Worm (Caenorhabditis elegans): ENCODE results near the gene F36A4.5.

DNA sequence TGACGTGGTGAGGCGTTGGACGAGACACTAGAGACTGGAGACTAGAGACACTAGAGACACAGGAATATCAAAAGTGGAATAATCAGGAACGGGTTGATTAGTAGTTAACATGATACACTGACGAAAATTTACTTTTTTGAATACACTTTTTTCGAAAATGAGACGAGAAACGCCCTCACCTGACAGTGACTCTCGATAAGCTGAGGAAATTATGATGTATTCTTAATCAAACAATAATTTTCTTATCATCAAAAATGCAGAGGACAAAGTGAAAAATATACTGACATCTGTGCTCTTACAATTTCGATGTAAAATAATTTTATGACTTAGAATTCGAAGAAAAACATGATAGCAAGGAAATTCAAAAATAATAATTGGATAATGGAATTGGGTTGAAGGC lies 5.9 kb upstream of the F36A4.5 start:
- TF ChIP-seq lin-39 (tag; optimal IDR thresholded peaks at IDR 0.05) (no peak), C34F6.9 (tag; optimal IDR thresholded peaks at IDR 0.05) (no peak), ztf-11 (tag; optimal IDR thresholded peaks at IDR 0.05) (no peak), R02D3.7 (tag; optimal IDR thresholded peaks at IDR 0.05) (no peak), nhr-77 (tag; optimal IDR thresholded peaks at IDR 0.05) (no peak), nhr-6 (tag; optimal IDR thresholded peaks at IDR 0.05) (no peak), lin-13 (GFP tag; optimal IDR thresholded peaks at IDR 0.05) (no peak)
